Worm (Caenorhabditis elegans) whole organism, L4/young adult: Measurements from ENCODE around the gene R02D5.8.

ENCODE experiments used
- W03F9.2 ChIP-seq: fragments of 150-350 bp; optimal IDR thresholded peaks from 2 replicates; lab custom pipeline; 2014; ENCODE audit warnings: missing biosample characterization, missing genetic modification characterization
- dao-5 ChIP-seq: sonication (generic microtip); optimal IDR thresholded peaks from 2 replicates; lab custom pipeline; 2016; ENCODE audit warnings: missing genotype, missing genetic modification characterization, moderate library complexity, missing compliant biosample characterization

ce11 chrV:14474099-14474498 is 45.1 kb downstream of the R02D5.8 start, which contains the start of gene clec-56:
- TF ChIP-seq dao-5 (tag; lab: Kevin White, UChicago) (no peak), W03F9.2 (tag; lab: Kevin White, UChicago) (no peak)
